Worm (Caenorhabditis elegans) whole organism, L4/young adult: ENCODE measurements around the gene Y53G8AM.8.

Experiments used
- W03F9.2 ChIP-seq: fragments of 150-350 bp; optimal IDR thresholded peaks from 2 replicates; lab custom pipeline; 2014; ENCODE audit warnings: missing biosample characterization, missing genetic modification characterization
- him-1 ChIP-seq: sonication (generic microtip); optimal IDR thresholded peaks from 2 replicates; lab custom pipeline; 2016; ENCODE audit warnings: missing genotype, missing genetic modification reagents, missing genetic modification characterization, missing compliant biosample characterization

DNA sequence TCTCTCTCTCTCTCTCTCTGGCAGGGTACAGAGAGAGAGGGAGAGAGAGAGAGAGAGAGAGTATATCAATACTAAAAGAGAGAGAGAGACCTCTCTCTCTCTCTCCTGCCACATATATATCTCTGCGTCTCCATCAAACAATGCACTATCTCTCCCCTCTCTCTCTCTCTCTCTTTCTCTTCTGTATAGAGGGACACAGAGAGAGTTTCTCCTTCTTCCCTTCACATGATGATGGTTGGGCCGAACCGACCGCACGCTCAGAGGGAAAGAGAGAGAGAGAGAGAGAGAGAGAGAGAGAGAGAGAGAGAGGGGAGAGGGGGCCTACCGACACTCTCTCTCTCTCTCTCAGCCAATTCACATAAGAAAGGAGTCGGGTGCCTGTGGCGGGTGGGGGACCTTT lies 6.8 kb downstream of the Y53G8AM.8 start:
- TF ChIP-seq him-1 (tag; lab: Kevin White, UChicago) (no peak), W03F9.2 (tag; lab: Kevin White, UChicago) (peak; percentile 36)
